Fruit fly (Drosophila melanogaster): ENCODE results near the gene CG17855.

CG17855 gene

DNA sequence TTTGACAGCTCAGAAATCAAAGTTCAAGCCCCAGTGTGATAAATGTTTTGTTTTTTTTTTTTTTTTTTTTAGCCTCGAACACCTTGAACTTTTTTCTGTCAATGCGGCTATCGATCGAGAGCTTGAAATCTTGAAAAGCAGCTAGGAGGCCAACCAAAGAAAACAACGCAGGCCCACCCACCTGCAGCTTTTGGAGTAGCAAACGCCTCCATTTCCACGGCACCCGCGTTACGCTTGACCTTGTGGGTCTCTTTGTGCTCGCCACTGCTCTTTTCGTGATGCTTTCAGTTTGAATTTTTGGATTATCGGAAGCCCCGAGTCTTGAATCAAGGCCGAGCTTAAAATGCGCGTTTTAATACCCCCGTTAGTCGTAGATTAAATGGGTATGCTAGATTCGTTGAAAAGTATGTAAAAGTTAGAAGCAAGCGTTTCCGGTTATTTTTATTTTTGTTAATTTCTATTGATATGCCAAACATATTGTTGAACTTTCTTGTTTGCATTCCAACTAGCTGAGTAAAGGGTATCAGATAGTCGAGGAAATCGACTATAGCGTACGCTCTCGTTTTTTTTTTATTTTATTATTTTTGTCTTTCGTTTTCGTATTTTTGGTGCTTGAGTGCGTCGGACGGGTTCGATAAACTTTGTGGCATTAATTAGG, 37.4 kb upstream of the CG17855 start:
- TF ChIP-seq Sin3A (optimal IDR thresholded peaks at IDR 0.05) (no peak), h (optimal IDR thresholded peaks at IDR 0.05) (no peak), psq (optimal IDR thresholded peaks at IDR 0.05) (no peak), insv (optimal IDR thresholded peaks at IDR 0.05) (no peak), ttk (optimal IDR thresholded peaks at IDR 0.05) (no peak), Myc (optimal IDR thresholded peaks at IDR 0.05) (no peak)

DNA sequence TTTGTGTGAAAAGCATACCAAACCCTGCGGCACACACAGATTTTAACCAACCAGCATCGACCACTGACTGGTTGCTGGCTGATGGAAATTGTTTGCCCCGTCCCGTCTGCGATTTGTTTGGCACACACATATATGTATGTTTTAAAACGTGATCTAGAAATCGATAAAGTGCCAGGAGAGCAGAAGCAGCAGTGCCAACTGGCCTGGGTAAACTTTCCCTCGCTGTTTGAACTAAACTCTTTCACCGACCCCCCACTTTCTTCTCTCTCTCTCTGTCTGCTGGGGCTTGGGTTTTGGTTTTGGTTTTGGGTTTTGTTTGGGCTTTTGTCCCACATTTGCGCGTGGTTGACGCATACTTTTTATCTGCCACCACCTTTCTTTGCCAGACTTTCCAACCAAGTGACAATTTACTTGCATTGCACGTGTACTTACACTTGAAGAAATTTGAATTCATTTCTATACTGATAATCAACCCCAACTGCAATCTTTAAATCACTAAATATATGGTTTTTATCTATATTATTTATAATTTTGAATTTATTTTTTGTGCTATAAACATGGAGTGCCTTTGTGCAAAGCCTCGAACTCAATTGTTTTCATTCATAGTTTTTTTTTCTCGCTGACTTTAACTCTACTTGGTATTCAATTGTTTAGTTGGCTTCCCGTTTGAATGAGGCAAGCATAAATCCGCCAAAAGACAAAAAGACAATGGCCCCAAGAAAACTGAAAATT, 34.8 kb upstream of the CG17855 start:
- TF ChIP-seq insv (optimal IDR thresholded peaks at IDR 0.05): no peak
- no peak for TF ChIP-seq ttk (optimal IDR thresholded peaks at IDR 0.05)
- no peak for TF ChIP-seq Sin3A (optimal IDR thresholded peaks at IDR 0.05)
- TF ChIP-seq psq (optimal IDR thresholded peaks at IDR 0.05): no peak
- TF ChIP-seq h (optimal IDR thresholded peaks at IDR 0.05): no peak
- TF ChIP-seq Myc (optimal IDR thresholded peaks at IDR 0.05): no peak

DNA sequence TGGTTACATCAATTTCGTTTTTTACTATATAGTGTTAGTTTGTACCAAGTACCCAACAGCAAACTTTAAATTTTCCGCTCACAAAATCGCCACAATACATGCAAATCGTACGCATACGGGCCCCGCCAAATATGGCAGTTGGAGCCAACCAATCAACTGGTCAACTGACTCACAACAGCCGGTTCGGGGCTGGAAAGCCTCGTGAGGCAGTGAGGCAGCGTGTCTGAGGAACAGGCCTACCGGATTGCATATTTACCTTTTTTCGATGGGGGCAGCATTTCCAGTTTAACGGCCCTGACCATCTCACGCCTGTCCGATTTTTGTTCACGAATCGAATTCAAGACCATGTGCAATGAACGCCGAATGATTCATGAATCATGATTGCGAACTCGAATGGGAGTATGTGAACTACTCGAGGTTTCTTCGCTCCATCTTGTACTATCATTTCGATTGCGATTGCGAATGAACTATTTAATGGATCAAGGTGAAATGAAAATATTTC, 33.7 kb upstream of the CG17855 start:
- TF ChIP-seq ttk (optimal IDR thresholded peaks at IDR 0.05): no peak
- no peak for TF ChIP-seq h (optimal IDR thresholded peaks at IDR 0.05)
- no peak for TF ChIP-seq Myc (optimal IDR thresholded peaks at IDR 0.05)
- TF ChIP-seq psq (optimal IDR thresholded peaks at IDR 0.05): no peak
- no peak for TF ChIP-seq insv (optimal IDR thresholded peaks at IDR 0.05)
- TF ChIP-seq Sin3A (optimal IDR thresholded peaks at IDR 0.05): no peak

DNA sequence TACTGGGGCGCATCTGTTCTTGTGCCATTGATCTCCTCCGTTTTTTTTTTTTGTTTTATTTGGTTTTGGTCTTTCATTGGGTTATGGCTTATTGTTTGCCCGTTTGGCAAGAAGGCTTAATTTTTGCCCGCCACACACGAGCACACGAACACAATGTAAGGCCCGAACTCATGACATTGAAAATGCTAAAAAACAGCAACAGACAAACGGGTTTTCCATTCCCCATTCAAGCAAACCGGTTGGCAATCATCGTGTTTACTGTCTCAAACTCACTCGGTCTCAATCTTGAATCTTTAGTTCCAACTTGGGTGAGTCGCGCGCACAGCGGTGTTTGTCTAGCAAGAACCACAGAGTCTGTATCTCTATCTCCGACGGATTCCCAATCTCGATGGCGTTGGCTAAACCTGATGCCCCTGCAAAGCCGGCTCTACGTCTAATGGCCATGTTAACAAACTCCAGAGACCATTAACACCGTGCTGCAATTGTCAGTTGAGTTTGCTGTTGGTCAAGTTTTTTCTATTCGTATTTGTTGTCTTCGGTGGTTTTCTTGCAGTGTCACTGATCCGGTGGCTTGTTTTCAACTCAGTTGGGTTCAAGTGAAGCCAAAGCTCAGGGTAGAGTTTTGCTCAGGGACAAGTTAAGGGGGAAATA, 31.7 kb upstream of the CG17855 start:
- TF ChIP-seq h (optimal IDR thresholded peaks at IDR 0.05): no peak
- no peak for TF ChIP-seq psq (optimal IDR thresholded peaks at IDR 0.05)
- no peak for TF ChIP-seq insv (optimal IDR thresholded peaks at IDR 0.05)
- TF ChIP-seq Sin3A (optimal IDR thresholded peaks at IDR 0.05): no peak
- no peak for TF ChIP-seq ttk (optimal IDR thresholded peaks at IDR 0.05)
- no peak for TF ChIP-seq Myc (optimal IDR thresholded peaks at IDR 0.05)

DNA sequence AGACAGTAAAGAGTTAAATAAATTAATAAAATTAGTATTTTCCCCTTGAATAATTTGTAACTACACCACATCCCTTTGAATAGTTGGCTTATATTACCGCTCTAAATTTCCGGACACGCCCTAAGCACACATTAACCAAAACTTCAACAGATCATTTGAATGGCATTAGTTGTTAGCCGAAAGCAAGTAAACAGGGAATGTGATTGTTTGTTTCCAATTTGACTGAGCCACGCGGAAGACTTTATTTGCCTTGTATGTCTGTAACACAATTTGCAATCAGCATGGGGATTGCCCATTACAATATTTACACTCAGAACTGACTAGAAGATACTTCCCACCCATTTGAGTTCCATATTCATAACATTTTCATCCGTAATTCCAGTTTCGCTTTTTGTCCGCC, 30.7 kb upstream of the CG17855 start:
- no peak for TF ChIP-seq Myc (optimal IDR thresholded peaks at IDR 0.05)
- TF ChIP-seq psq (optimal IDR thresholded peaks at IDR 0.05): no peak
- no peak for TF ChIP-seq insv (optimal IDR thresholded peaks at IDR 0.05)
- no peak for TF ChIP-seq ttk (optimal IDR thresholded peaks at IDR 0.05)
- TF ChIP-seq Sin3A (optimal IDR thresholded peaks at IDR 0.05): no peak
- no peak for TF ChIP-seq h (optimal IDR thresholded peaks at IDR 0.05)

DNA sequence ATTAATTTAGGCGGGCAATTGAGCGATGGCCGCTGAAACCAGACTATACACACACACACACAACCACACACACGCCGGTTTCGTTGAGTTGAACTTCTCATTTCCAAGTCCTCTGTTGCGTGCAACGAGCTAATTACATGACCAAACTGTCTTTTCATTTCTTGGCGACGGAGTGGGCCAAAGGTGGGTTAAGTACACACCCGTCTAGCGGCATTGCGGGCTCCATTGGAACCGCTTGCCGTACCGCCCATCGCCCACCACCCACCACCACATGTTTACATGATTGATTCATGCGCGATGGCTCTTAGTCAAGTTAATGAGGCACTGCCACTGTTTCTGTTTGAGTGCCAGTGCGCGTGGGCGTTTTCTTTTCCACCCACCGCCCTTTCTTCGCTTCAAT, 29.9 kb upstream of the CG17855 start:
- TF ChIP-seq Sin3A (optimal IDR thresholded peaks at IDR 0.05) (no peak), ttk (optimal IDR thresholded peaks at IDR 0.05) (no peak), insv (optimal IDR thresholded peaks at IDR 0.05) (no peak), psq (optimal IDR thresholded peaks at IDR 0.05) (no peak), Myc (optimal IDR thresholded peaks at IDR 0.05) (no peak), h (optimal IDR thresholded peaks at IDR 0.05) (no peak)

DNA sequence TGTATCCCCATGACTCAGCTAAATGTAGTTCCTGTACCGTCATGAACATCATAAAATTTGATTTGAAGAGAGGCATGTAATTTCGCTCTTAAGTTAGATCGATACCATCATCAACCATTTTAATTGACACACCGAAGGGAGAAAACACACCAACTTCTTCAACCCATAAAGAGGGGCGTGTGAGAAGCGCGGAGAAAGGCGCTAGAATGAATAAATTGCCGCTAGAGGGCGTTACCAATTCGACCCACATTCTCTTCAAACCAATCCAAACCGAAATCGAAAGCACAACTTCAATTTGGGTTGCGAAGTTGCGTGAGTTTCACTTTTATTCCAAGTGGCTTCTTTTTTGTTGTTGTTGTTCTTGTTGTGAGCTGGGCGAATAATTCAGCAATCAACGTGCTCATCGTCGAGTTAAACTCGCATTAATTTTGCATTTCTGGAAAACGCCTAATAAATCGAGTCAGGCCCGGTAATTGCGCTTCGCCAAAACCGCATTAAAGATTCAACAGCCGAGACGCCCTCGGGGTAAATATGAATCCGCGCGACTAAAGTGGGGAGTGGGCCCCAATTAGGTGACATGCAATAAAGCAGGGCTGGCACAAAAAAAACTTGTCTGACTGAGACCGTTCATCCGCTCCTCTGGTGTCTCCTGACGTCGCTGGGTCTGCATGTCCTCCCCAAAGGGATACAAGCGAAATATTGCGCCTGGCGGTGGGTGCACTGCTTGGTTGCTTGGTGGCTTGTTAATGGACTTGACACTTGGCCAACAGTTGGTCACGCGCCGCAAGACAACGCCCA, 27.7 kb upstream of the CG17855 start:
- TF ChIP-seq ttk (optimal IDR thresholded peaks at IDR 0.05) (no peak), Myc (optimal IDR thresholded peaks at IDR 0.05) (no peak), Sin3A (optimal IDR thresholded peaks at IDR 0.05) (no peak), psq (optimal IDR thresholded peaks at IDR 0.05) (no peak), h (optimal IDR thresholded peaks at IDR 0.05) (no peak), insv (optimal IDR thresholded peaks at IDR 0.05) (no peak)

DNA sequence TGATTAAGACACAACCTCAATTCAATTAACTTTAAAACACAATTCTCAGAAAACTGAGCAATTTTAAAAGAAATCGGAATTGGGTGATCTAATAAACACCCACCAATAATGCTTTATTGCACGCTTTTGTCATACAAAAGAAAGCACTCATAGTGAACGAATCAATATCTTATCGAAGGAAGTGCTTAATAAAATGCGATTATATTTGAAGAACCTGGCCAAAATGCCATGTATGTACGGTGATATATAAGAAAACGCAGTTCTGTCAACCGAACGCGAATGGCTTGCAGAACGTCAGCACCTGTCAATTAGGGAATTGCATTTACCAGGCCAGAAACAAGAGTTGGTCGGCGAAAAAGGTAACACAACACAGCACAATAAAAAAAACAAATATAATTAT, 26.6 kb upstream of the CG17855 start:
- no peak for TF ChIP-seq Sin3A (optimal IDR thresholded peaks at IDR 0.05)
- TF ChIP-seq insv (optimal IDR thresholded peaks at IDR 0.05): no peak

DNA sequence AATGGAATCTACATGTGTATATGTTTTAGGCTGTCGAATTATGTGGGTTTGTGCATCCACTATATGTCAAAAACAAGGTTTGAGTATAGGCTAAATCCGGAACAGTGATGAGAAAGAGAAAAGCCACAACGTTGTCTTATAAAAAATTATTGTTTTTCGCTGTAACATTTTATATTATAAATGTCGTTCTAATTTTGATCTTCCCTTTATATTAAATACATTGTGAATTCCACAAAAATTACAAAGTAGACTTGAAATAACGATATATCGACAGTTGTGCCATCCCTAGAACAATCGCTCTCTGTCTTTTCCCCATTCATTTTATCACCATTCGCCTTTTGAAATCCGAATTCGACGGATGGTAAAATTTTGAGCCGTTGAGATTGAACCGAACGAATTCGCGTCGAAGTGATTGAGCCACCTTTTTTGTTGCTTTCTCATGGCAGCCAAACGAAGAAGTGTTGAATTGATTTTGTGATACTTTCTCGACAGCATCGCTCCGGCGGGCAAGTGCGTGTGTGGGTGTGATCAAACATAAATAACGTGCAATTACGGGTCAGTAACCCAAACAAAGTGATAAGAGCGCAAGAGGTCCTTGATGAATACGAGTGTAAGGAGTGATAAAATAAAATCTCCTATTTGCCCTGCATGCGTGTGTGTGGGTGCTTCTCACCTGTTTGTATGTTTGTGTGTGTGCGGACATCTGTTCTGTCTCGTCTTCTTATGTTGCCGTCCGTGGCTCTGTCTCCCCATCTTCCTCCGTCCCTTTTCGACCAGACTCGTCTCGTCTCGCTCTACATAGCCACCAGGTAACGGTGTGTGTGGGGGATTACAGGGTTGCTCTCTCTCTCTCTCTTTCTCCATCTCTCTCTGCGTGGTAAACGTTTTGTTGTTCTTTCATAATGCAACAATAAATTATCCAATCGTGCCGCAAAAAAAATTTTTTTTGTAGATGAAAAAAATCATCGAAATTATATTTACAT, 19.1 kb upstream of the CG17855 start, which contains the start of gene Oatp30B:
TSS of gene Oatp30B (plus strand) at position 325 of the 983 bp plus-strand sequence.
- no peak for TF ChIP-seq h (optimal IDR thresholded peaks at IDR 0.05)
- TF ChIP-seq psq (optimal IDR thresholded peaks at IDR 0.05): no peak
- TF ChIP-seq Sin3A (optimal IDR thresholded peaks at IDR 0.05): no peak
- TF ChIP-seq Myc (optimal IDR thresholded peaks at IDR 0.05): no peak
- no peak for TF ChIP-seq insv (optimal IDR thresholded peaks at IDR 0.05)
- no peak for TF ChIP-seq ttk (optimal IDR thresholded peaks at IDR 0.05)

DNA sequence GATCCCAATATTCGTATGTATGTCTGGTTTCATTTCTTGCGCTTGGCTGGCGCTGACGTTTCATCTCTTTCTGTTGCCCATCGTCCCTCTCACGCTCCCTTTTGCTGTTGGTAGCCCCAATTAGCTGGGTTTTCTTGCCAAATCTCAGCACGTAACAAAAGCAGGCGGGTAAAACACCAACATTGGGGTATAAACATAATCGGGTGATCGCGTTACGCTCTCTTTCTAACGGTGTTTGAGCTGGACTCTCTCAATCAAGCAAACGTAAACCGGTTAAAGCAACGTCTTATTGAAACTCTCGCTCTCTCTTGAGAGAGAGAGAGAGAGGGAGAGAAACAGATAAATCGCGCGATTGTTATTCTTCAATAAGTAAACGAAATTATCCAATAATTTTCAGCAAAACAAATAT, 17.6 kb upstream of the CG17855 start:
- no peak for TF ChIP-seq h (optimal IDR thresholded peaks at IDR 0.05)
- no peak for TF ChIP-seq ttk (optimal IDR thresholded peaks at IDR 0.05)
- TF ChIP-seq Myc (optimal IDR thresholded peaks at IDR 0.05): no peak
- TF ChIP-seq insv (optimal IDR thresholded peaks at IDR 0.05): no peak
- no peak for TF ChIP-seq psq (optimal IDR thresholded peaks at IDR 0.05)
- TF ChIP-seq Sin3A (optimal IDR thresholded peaks at IDR 0.05): no peak
